Worm (Caenorhabditis elegans) whole organism, L1 larva: ENCODE data around the gene pak-2.

Experiments
- C04F5.9 ChIP-seq: sonication (generic microtip); optimal IDR thresholded peaks from 2 replicates; lab custom pipeline; 2016; ENCODE audit warnings: missing genetic modification characterization, missing compliant biosample characterization
- C16A3.4 ChIP-seq: fragments of 150-350 bp; optimal IDR thresholded peaks from 2 replicates; lab custom pipeline; 2014; ENCODE audit warnings: missing biosample characterization, missing genetic modification characterization
- C34B4.2 ChIP-seq: sonication (generic microtip); optimal IDR thresholded peaks from 2 replicates; lab custom pipeline; 2017; ENCODE audit warnings: mild to moderate bottlenecking, missing genetic modification characterization, missing compliant biosample characterization
- F16B12.6 ChIP-seq: fragments of 150-350 bp; optimal IDR thresholded peaks from 2 replicates; lab custom pipeline; 2014; ENCODE audit warnings: missing biosample characterization, missing genetic modification characterization
- alr-1 ChIP-seq: fragments of 200-800 bp; sonication (Bioruptor generic); optimal IDR thresholded peaks from 2 replicates; lab custom pipeline; 2018; ENCODE audit warnings: borderline replicate concordance, mild to moderate bottlenecking, missing genetic modification characterization, missing compliant biosample characterization
- aly-2 ChIP-seq: fragments of 150-350 bp; optimal IDR thresholded peaks from 2 replicates; lab custom pipeline; 2014; ENCODE audit warnings: missing biosample characterization, missing genetic modification characterization
- ama-1 ChIP-seq: fragments of 150-350 bp; optimal IDR thresholded peaks from 2 replicates; lab custom pipeline; 2014
- ceh-82 ChIP-seq, 3 experiments: fragments of 150-350 bp in 1 of 3; sonication (generic microtip) in 2 of 3; optimal IDR thresholded peaks; 2 replicates each; lab custom pipeline; 2014 to 2017; ENCODE audit warnings: missing biosample characterization in 3 of 3, missing genetic modification characterization in 3 of 3
- ceh-88 ChIP-seq: fragments of 200-800 bp; sonication (Bioruptor generic); IDR thresholded peaks from 2 replicates; pipeline ENCODE4 v1.3.6; 2022; ENCODE audit warnings: missing genetic modification characterization, missing compliant biosample characterization
- ceh-90 ChIP-seq: sonication (generic microtip); optimal IDR thresholded peaks from 2 replicates; lab custom pipeline; 2016; ENCODE audit warnings: missing genetic modification characterization, missing compliant biosample characterization
- dpl-1 ChIP-seq, 3 experiments: fragments of 150-350 bp in 2 of 3; sonication (generic microtip) in 1 of 3; optimal IDR thresholded peaks; 2 replicates each; lab custom pipeline; 2014 to 2017; ENCODE audit warnings: missing biosample characterization in 3 of 3, missing genetic modification characterization in 3 of 3, missing genetic modification reagents in 3 of 3
- efl-1 ChIP-seq, 4 experiments: fragments of 150-350 bp; optimal IDR thresholded peaks in 3 of 4; peaks in 1 of 4; 1 replicate in 1 of 4; 2 replicates in 3 of 4; lab custom pipeline; 2014; ENCODE audit warnings: missing biosample characterization in 2 of 4, missing genetic modification characterization in 2 of 4, missing genetic modification reagents in 2 of 4
- elt-2 ChIP-seq: sonication (generic microtip); optimal IDR thresholded peaks from 2 replicates; lab custom pipeline; 2016; ENCODE audit warnings: missing genetic modification characterization, mild to moderate bottlenecking, inconsistent platforms, missing compliant biosample characterization, missing genetic modification reagents
- fkh-10 ChIP-seq: sonication (generic microtip); optimal IDR thresholded peaks from 2 replicates; lab custom pipeline; 2017; ENCODE audit warnings: missing biosample characterization, missing genetic modification reagents, missing genetic modification characterization
- fkh-4 ChIP-seq: sonication (generic microtip); optimal IDR thresholded peaks from 2 replicates; lab custom pipeline; 2016; ENCODE audit warnings: missing compliant biosample characterization, missing genetic modification characterization, borderline replicate concordance
- fkh-8 ChIP-seq: sonication (generic microtip); optimal IDR thresholded peaks from 2 replicates; lab custom pipeline; 2016; ENCODE audit warnings: mild to moderate bottlenecking, missing genetic modification characterization, missing compliant biosample characterization
- grh-1 ChIP-seq: fragments of 200-800 bp; sonication (Bioruptor generic); IDR thresholded peaks from 2 replicates; pipeline ENCODE4 v1.3.6; 2022; ENCODE audit warnings: missing genetic modification reagents, missing genetic modification characterization, missing compliant biosample characterization
- hlh-4 ChIP-seq: sonication (generic microtip); optimal IDR thresholded peaks from 2 replicates; lab custom pipeline; 2016; ENCODE audit warnings: mild to moderate bottlenecking, missing genetic modification characterization, missing compliant biosample characterization
- hpl-2 ChIP-seq: fragments of 150-350 bp; optimal IDR thresholded peaks from 2 replicates; lab custom pipeline; 2014; ENCODE audit warnings: missing biosample characterization, missing genetic modification reagents, missing genetic modification characterization
- irx-1 ChIP-seq: sonication (generic microtip); optimal IDR thresholded peaks from 2 replicates; lab custom pipeline; 2016; ENCODE audit warnings: missing genetic modification characterization, missing compliant biosample characterization
- jun-1 ChIP-seq: fragments of 150-350 bp; optimal IDR thresholded peaks from 2 replicates; lab custom pipeline; 2014; ENCODE audit warnings: missing biosample characterization, missing genetic modification reagents, missing genetic modification characterization
- lin-15B ChIP-seq: fragments of 150-350 bp; sonication (generic microtip); optimal IDR thresholded peaks from 3 replicates; lab custom pipeline; 2014; ENCODE audit warnings: missing biosample characterization, missing genetic modification characterization
- lir-3 ChIP-seq: sonication (generic microtip); optimal IDR thresholded peaks from 2 replicates; lab custom pipeline; 2016; ENCODE audit warnings: mild to moderate bottlenecking, missing genetic modification characterization, moderate library complexity, missing compliant biosample characterization; ENCODE audit not compliant: poor library complexity
- lsy-2 ChIP-seq, 2 experiments: fragments of 150-350 bp; optimal IDR thresholded peaks; 2 replicates each; lab custom pipeline; 2014; ENCODE audit warnings: missing biosample characterization in 2 of 2, missing genetic modification characterization in 2 of 2
- mab-9 ChIP-seq: fragments of 200-800 bp; sonication (Bioruptor generic); IDR thresholded peaks from 2 replicates; pipeline ENCODE4 v1.3.6; 2022; ENCODE audit warnings: missing genetic modification reagents, missing genetic modification characterization, missing compliant biosample characterization
- mdl-1 ChIP-seq, 2 experiments: fragments of 150-350 bp; optimal IDR thresholded peaks; 2 replicates each; lab custom pipeline; 2014 to 2017; ENCODE audit warnings: missing biosample characterization in 2 of 2, missing genetic modification characterization in 2 of 2, inconsistent platforms in 1 of 2
- mep-1 ChIP-seq: fragments of 150-350 bp; optimal IDR thresholded peaks from 2 replicates; lab custom pipeline; 2014; ENCODE audit warnings: missing biosample characterization, missing genetic modification characterization
- nhr-12 ChIP-seq: sonication (generic microtip); optimal IDR thresholded peaks from 2 replicates; lab custom pipeline; 2017; ENCODE audit warnings: missing biosample characterization, missing genetic modification characterization
- nhr-19 ChIP-seq: fragments of 200-800 bp; sonication (Bioruptor generic); conservative IDR thresholded peaks from 2 replicates; pipeline ENCODE4 v1.3.6; 2022; ENCODE audit warnings: missing genetic modification characterization, missing compliant biosample characterization
- nhr-20 ChIP-seq: sonication (generic microtip); optimal IDR thresholded peaks from 2 replicates; lab custom pipeline; 2016; ENCODE audit warnings: mild to moderate bottlenecking, missing genetic modification characterization, missing compliant biosample characterization
- nhr-237 ChIP-seq: fragments of 150-350 bp; optimal IDR thresholded peaks from 2 replicates; lab custom pipeline; 2014; ENCODE audit warnings: missing biosample characterization, missing genetic modification characterization
- nhr-28 ChIP-seq: fragments of 150-350 bp; optimal IDR thresholded peaks from 2 replicates; lab custom pipeline; 2014; ENCODE audit warnings: missing biosample characterization, missing genetic modification characterization
- nhr-71 ChIP-seq: sonication (generic microtip); optimal IDR thresholded peaks from 2 replicates; lab custom pipeline; 2016; ENCODE audit warnings: mild to moderate bottlenecking, missing genetic modification characterization, moderate library complexity, missing compliant biosample characterization
- nhr-77 ChIP-seq: fragments of 150-350 bp; optimal IDR thresholded peaks from 2 replicates; lab custom pipeline; 2014; ENCODE audit warnings: missing biosample characterization, missing genetic modification characterization
- nhr-84 ChIP-seq: sonication (generic microtip); optimal IDR thresholded peaks from 2 replicates; lab custom pipeline; 2017; ENCODE audit warnings: missing biosample characterization, missing genetic modification characterization
- nhr-85 ChIP-seq: sonication (generic microtip); peaks from one replicate; lab custom pipeline; 2016; ENCODE audit warnings: missing genetic modification characterization, inconsistent platforms, missing compliant biosample characterization
- pqm-1 ChIP-seq: sonication (generic microtip); optimal IDR thresholded peaks from 3 replicates; lab custom pipeline; 2017; ENCODE audit warnings: missing biosample characterization, missing genetic modification characterization
- rnt-1 ChIP-seq: sonication (generic microtip); optimal IDR thresholded peaks from 2 replicates; lab custom pipeline; 2016; ENCODE audit warnings: mild to moderate bottlenecking, missing genetic modification characterization, moderate library complexity, missing compliant biosample characterization
- snpc-4 ChIP-seq: fragments of 150-350 bp; optimal IDR thresholded peaks from 2 replicates; lab custom pipeline; 2014; ENCODE audit warnings: missing biosample characterization, missing genetic modification characterization
- snu-23 ChIP-seq: sonication (generic microtip); optimal IDR thresholded peaks from 2 replicates; lab custom pipeline; 2016; ENCODE audit warnings: missing genetic modification characterization, missing compliant biosample characterization
- sox-4 ChIP-seq: sonication (generic microtip); optimal IDR thresholded peaks from 2 replicates; lab custom pipeline; 2016; ENCODE audit warnings: missing genetic modification characterization, missing compliant biosample characterization
- sup-37 ChIP-seq: fragments of 200-800 bp; sonication (Bioruptor generic); optimal IDR thresholded peaks from 2 replicates; lab custom pipeline; 2018; ENCODE audit warnings: mild to moderate bottlenecking, missing genetic modification characterization, missing compliant biosample characterization
- swsn-7 ChIP-seq: sonication (generic microtip); optimal IDR thresholded peaks from 2 replicates; lab custom pipeline; 2016; ENCODE audit warnings: missing genetic modification characterization, missing compliant biosample characterization
- tbx-2 ChIP-seq: sonication (generic microtip); optimal IDR thresholded peaks from 2 replicates; lab custom pipeline; 2016; ENCODE audit warnings: missing genetic modification characterization, missing compliant biosample characterization
- unc-130 ChIP-seq: fragments of 150-350 bp; optimal IDR thresholded peaks from 2 replicates; lab custom pipeline; 2017; ENCODE audit warnings: missing biosample characterization, missing genetic modification characterization, inconsistent platforms
- unc-62 ChIP-seq: fragments of 150-350 bp; optimal IDR thresholded peaks from 2 replicates; lab custom pipeline; 2014; ENCODE audit warnings: missing biosample characterization, missing genetic modification reagents, missing genetic modification characterization
- unc-86 ChIP-seq: sonication (generic microtip); optimal IDR thresholded peaks from 2 replicates; lab custom pipeline; 2016; ENCODE audit warnings: missing genetic modification characterization, missing compliant biosample characterization
- unc-98 ChIP-seq: fragments of 200-800 bp; sonication (Bioruptor generic); IDR thresholded peaks from 2 replicates; pipeline ENCODE4 v1.3.6; 2022; ENCODE audit warnings: missing genetic modification characterization, missing compliant biosample characterization
- vab-15 ChIP-seq: sonication (generic microtip); optimal IDR thresholded peaks from 2 replicates; lab custom pipeline; 2017; ENCODE audit warnings: missing genotype, mild to moderate bottlenecking, missing genetic modification characterization, missing compliant biosample characterization
- zag-1 ChIP-seq: fragments of 150-350 bp; optimal IDR thresholded peaks from 2 replicates; lab custom pipeline; 2014; ENCODE audit warnings: missing biosample characterization, missing genetic modification characterization
- ztf-11 ChIP-seq, 2 experiments: sonication (generic microtip); optimal IDR thresholded peaks; 2 replicates each; lab custom pipeline; 2016 to 2017; ENCODE audit warnings: missing genetic modification characterization in 2 of 2, missing biosample characterization in 1 of 2, missing compliant biosample characterization in 1 of 2

pak-2 gene

ce11 chrV:11013179-11013578 lies 26.1 kb downstream of the pak-2 start:
- TF ChIP-seq zag-1, result no peak
- no peak for TF ChIP-seq elt-2 (tag; lab: Kevin White, UChicago)
- no peak for TF ChIP-seq nhr-19 (GFP tag; lab: Robert Waterston, UW)
- TF ChIP-seq C04F5.9 (tag; lab: Kevin White, UChicago), result no peak
- no peak for TF ChIP-seq rnt-1 (tag; lab: Kevin White, UChicago)
- no peak for TF ChIP-seq mab-9 (GFP tag; lab: Robert Waterston, UW)
- no peak for TF ChIP-seq snpc-4 (tag; lab: Kevin White, UChicago)
- no peak for TF ChIP-seq nhr-71 (tag; lab: Kevin White, UChicago)
- no peak for TF ChIP-seq C34B4.2 (tag; lab: Kevin White, UChicago)
- TF ChIP-seq ceh-90 (tag; lab: Kevin White, UChicago), result no peak
- no peak for TF ChIP-seq mdl-1 (tag; optimal IDR thresholded peaks at IDR 0.05; lab: Kevin White, UChicago)
- no peak for TF ChIP-seq alr-1 (tag; lab: Kevin White, UChicago)
- TF ChIP-seq pqm-1 (tag; lab: Kevin White, UChicago), result no peak
- TF ChIP-seq lsy-2 (tag; optimal IDR thresholded peaks at IDR 0.05; lab: Kevin White, UChicago), result no peak
- no peak for TF ChIP-seq sup-37 (GFP tag; lab: Kevin White, UChicago)
- no peak for TF ChIP-seq nhr-85
- TF ChIP-seq, all 84 proteins: peak for 0

ce11 chrV:11012419-11012818 lies 26.8 kb downstream of the pak-2 start, which contains the start of gene C13G3.1:
Gene C13G3.1 (minus strand): TSS chrV:11012465.
- TF ChIP-seq mep-1 (tag; lab: Kevin White, UChicago) (no peak), alr-1 (tag; lab: Kevin White, UChicago) (no peak), dpl-1 (GFP tag; optimal IDR thresholded peaks at IDR 0.05; lab: Kevin White, UChicago) (no peak), fkh-4 (no peak), unc-86 (tag; lab: Kevin White, UChicago) (no peak), ceh-88 (no peak), jun-1 (tag; lab: Kevin White, UChicago) (no peak), grh-1 (GFP tag; lab: Robert Waterston, UW) (no peak), zag-1 (no peak), irx-1 (tag; lab: Kevin White, UChicago) (no peak), sup-37 (GFP tag; lab: Kevin White, UChicago) (no peak), nhr-84 (tag; lab: Kevin White, UChicago) (no peak), aly-2 (no peak), swsn-7 (no peak), tbx-2 (tag; lab: Kevin White, UChicago) (no peak), ama-1 (lab: Kevin White, UChicago) (no peak), nhr-19 (GFP tag; lab: Robert Waterston, UW) (no peak), ceh-90 (tag; lab: Kevin White, UChicago) (no peak), mab-9 (GFP tag; lab: Robert Waterston, UW) (no peak), nhr-237 (tag; lab: Kevin White, UChicago) (no peak), efl-1 (optimal IDR thresholded peaks at IDR 0.05; lab: Kevin White, UChicago) (no peak), efl-1 (GFP tag; optimal IDR thresholded peaks at IDR 0.05 in 1 of 2; lab: Kevin White, UChicago) (peak in 1 of 2 experiments; percentile 24), nhr-77 (no peak), C04F5.9 (tag; lab: Kevin White, UChicago) (no peak), nhr-12 (tag; lab: Kevin White, UChicago) (no peak), unc-130 (no peak), hpl-2 (GFP tag; lab: Kevin White, UChicago) (no peak), fkh-10 (no peak), unc-62 (no peak), snu-23 (GFP tag; lab: Kevin White, UChicago) (no peak), ceh-82 (tag; optimal IDR thresholded peaks at IDR 0.05; lab: Kevin White, UChicago) (no peak), unc-98 (GFP tag; lab: Robert Waterston, UW) (no peak), lir-3 (no peak), lin-15B (tag; lab: Kevin White, UChicago) (no peak), nhr-20 (peak; percentile 14), hlh-4 (tag; lab: Kevin White, UChicago) (no peak), C16A3.4 (tag; lab: Kevin White, UChicago) (no peak), F16B12.6 (tag; lab: Kevin White, UChicago) (no peak), fkh-8 (tag; lab: Kevin White, UChicago) (peak; percentile 30), nhr-28 (tag; lab: Kevin White, UChicago) (no peak), vab-15 (no peak), sox-4 (tag; lab: Kevin White, UChicago) (no peak), ztf-11 (tag; optimal IDR thresholded peaks at IDR 0.05; lab: Kevin White, UChicago) (no peak)
